Fruit fly (Drosophila melanogaster): Measurements from ENCODE around the gene hng3.

Gene hng3

dm6 chr3L:721026-721425, 34.3 kb downstream of the hng3 start (continued):
- TF ChIP-seq ato (GFP tag; IDR thresholded peaks at IDR 0.05; ENCODE audit: partially characterized antibody) (no peak), stc (GFP tag; IDR thresholded peaks at IDR 0.05) (no peak; the same call in 1 of the 2 replicates), CG8478 (optimal IDR thresholded peaks at IDR 0.05) (no peak), Bteb2 (GFP tag; optimal IDR thresholded peaks at IDR 0.05) (no peak), CG8290 (GFP tag; optimal IDR thresholded peaks at IDR 0.05) (peak; percentile 6), CG8290 (tag; optimal IDR thresholded peaks at IDR 0.05) (no peak), B-H2 (GFP tag; optimal IDR thresholded peaks at IDR 0.05) (no peak), CG1602 (GFP tag; optimal IDR thresholded peaks at IDR 0.05) (no peak), CG9932 (GFP tag; IDR thresholded peaks at IDR 0.05) (no peak), pros (GFP tag; optimal IDR thresholded peaks at IDR 0.05) (no peak), Dref (GFP tag; IDR thresholded peaks at IDR 0.05) (no peak), CG9437 (GFP tag; optimal IDR thresholded peaks at IDR 0.05) (no peak), gsb (GFP tag; IDR thresholded peaks at IDR 0.05) (no peak), CG6813 (GFP tag; optimal IDR thresholded peaks at IDR 0.05) (no peak), D19B (GFP tag; optimal IDR thresholded peaks at IDR 0.05) (no peak), ATbp (GFP tag; optimal IDR thresholded peaks at IDR 0.05) (peak; percentile 46), gem (tag; optimal IDR thresholded peaks at IDR 0.05) (peak; percentile 73), Side (GFP tag; optimal IDR thresholded peaks at IDR 0.05) (no peak), pum (GFP tag; optimal IDR thresholded peaks at IDR 0.05) (peak; percentile 14), CG13624 (GFP tag; optimal IDR thresholded peaks at IDR 0.05) (no peak), Oaz (GFP tag; IDR thresholded peaks at IDR 0.05) (no peak), CG2678 (tag; optimal IDR thresholded peaks at IDR 0.05) (peak; percentile 26), cato (GFP tag; optimal IDR thresholded peaks at IDR 0.05; ENCODE audit: borderline replicate concordance) (no peak), CG4707 (GFP tag; optimal IDR thresholded peaks at IDR 0.05) (no peak), tgo (GFP tag; IDR thresholded peaks at IDR 0.05) (0 out of 3 replicates have a peak, but pooled peaks have one; percentile 28), dati (GFP tag; IDR thresholded peaks at IDR 0.05) (no peak), zfh2 (GFP tag; optimal IDR thresholded peaks at IDR 0.05) (no peak), CkIIα-i1 (GFP tag; IDR thresholded peaks at IDR 0.05) (no peak), D19A (tag; optimal IDR thresholded peaks at IDR 0.05) (peak; percentile 5), ssp (GFP tag; IDR thresholded peaks at IDR 0.05) (peak; percentile 18; the same call in 1 of the 2 replicates), CG11247 (GFP tag; IDR thresholded peaks at IDR 0.05) (peak; percentile 22), CG4360 (GFP tag; IDR thresholded peaks at IDR 0.05) (no peak), TFAM (GFP tag; optimal IDR thresholded peaks at IDR 0.05) (no peak), jumu (GFP tag; optimal IDR thresholded peaks at IDR 0.05) (peak; percentile 51), HLH4C (GFP tag; IDR thresholded peaks at IDR 0.05; ENCODE audit: partially characterized antibody) (no peak), Hsf (GFP tag; optimal IDR thresholded peaks at IDR 0.05) (no peak), sd (tag; optimal IDR thresholded peaks at IDR 0.05) (no peak), Hand (GFP tag; optimal IDR thresholded peaks at IDR 0.05) (no peak), CG5245 (GFP tag; optimal IDR thresholded peaks at IDR 0.05) (no peak), CG6175 (GFP tag; IDR thresholded peaks at IDR 0.05) (no peak), lov (optimal IDR thresholded peaks at IDR 0.05) (no peak), lov (GFP tag; IDR thresholded peaks at IDR 0.05) (no peak), CG18619 (GFP tag; optimal IDR thresholded peaks at IDR 0.05) (no peak), tll (GFP tag; optimal IDR thresholded peaks at IDR 0.05) (no peak), tin (GFP tag; optimal IDR thresholded peaks at IDR 0.05) (no peak), Opbp (GFP tag; IDR thresholded peaks at IDR 0.05; ENCODE audit: partially characterized antibody) (no peak), CG17568 (GFP tag; optimal IDR thresholded peaks at IDR 0.05) (no peak), CG12299 (tag; optimal IDR thresholded peaks at IDR 0.05) (no peak), ap (GFP tag; IDR thresholded peaks at IDR 0.05) (no peak), eyg (GFP tag; optimal IDR thresholded peaks at IDR 0.05) (no peak), Trl (optimal IDR thresholded peaks at IDR 0.05) (no peak), Trl (GFP tag; optimal IDR thresholded peaks at IDR 0.05) (peak; percentile 4), shn (GFP tag; optimal IDR thresholded peaks at IDR 0.05) (no peak)

All from whole organism, embryonic.